Worm (Caenorhabditis elegans) whole organism, midembryonic: ENCODE data around the gene H12D21.9.

Experiments
- T22C8.4 ChIP-seq: fragments of 200-800 bp; sonication (Bioruptor generic); IDR thresholded peaks from 2 replicates; pipeline ENCODE4 v1.3.6; 2022; ENCODE audit warnings: missing genetic modification characterization, missing compliant biosample characterization
- flt-1 ChIP-seq: fragments of 200-800 bp; sonication (Bioruptor generic); IDR thresholded peaks from 2 replicates; pipeline ENCODE4 v1.3.6; 2022; ENCODE audit warnings: missing genetic modification characterization, missing compliant biosample characterization
- klf-2 ChIP-seq: fragments of 200-800 bp; sonication (Bioruptor generic); conservative IDR thresholded peaks from 2 replicates; pipeline ENCODE4 v1.3.6; 2022; ENCODE audit warnings: missing genetic modification reagents, missing genetic modification characterization, missing compliant biosample characterization
- med-1 ChIP-seq: sonication (generic microtip); optimal IDR thresholded peaks from 2 replicates; lab custom pipeline; 2017; ENCODE audit warnings: missing genetic modification characterization, mild to moderate bottlenecking, missing compliant biosample characterization, antibody characterized with exemption, missing genetic modification reagents; ENCODE audit not compliant: insufficient read depth
- ref-1 ChIP-seq: fragments of 200-800 bp; sonication (Bioruptor generic); conservative IDR thresholded peaks from 2 replicates; pipeline ENCODE4 v1.3.6; 2022; ENCODE audit warnings: missing genetic modification reagents, missing genetic modification characterization, missing compliant biosample characterization
- tab-1 ChIP-seq: fragments of 200-800 bp; sonication (Bioruptor generic); IDR thresholded peaks from 2 replicates; pipeline ENCODE4 v1.3.6; 2022; ENCODE audit warnings: missing genetic modification characterization, missing compliant biosample characterization
- ztf-23 ChIP-seq: fragments of 200-800 bp; sonication (Bioruptor generic); IDR thresholded peaks from 2 replicates; pipeline ENCODE4 v1.3.6; 2022; ENCODE audit warnings: missing genetic modification reagents, missing genetic modification characterization, missing compliant biosample characterization
- ztf-29 ChIP-seq: fragments of 200-800 bp; sonication (Bioruptor generic); IDR thresholded peaks from 2 replicates; pipeline ENCODE4 v1.3.6; 2022; ENCODE audit warnings: missing genetic modification reagents, missing genetic modification characterization, missing compliant biosample characterization

DNA sequence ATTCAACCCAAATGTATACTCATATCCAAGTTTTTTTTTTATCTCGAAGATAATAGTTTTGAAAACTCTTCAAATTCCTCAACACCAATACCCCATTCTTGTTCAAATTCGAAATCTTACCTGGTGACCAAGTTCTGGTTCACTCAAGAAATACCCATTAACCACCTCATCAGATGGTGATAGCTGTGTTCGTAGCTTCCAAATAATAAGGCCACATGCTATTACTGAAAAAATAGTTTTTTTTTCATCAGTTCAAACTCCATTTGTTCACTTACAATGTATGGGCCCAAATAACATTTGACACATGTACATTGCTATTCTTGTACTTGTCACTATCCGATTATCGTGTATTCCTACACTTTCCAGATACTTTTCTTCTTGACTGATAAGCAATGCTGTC lies 1.8 kb downstream of the H12D21.9 start:
- no peak for TF ChIP-seq ztf-23 (GFP tag; lab: Robert Waterston, UW)
- TF ChIP-seq T22C8.4 = no peak
- no peak for TF ChIP-seq med-1 (GFP tag; lab: Kevin White, UChicago)
- no peak for TF ChIP-seq ztf-29
- no peak for TF ChIP-seq ref-1
- TF ChIP-seq klf-2 (GFP tag; lab: Robert Waterston, UW) = no peak
- TF ChIP-seq tab-1 (GFP tag; lab: Robert Waterston, UW) = no peak
- no peak for TF ChIP-seq flt-1 (GFP tag; lab: Robert Waterston, UW)
